Worm (Caenorhabditis elegans) whole organism, L3 larva: ENCODE data around the gene gtf-2H4.

Source experiments
- ama-1 ChIP-seq: fragments of 150-350 bp; optimal IDR thresholded peaks from 2 replicates; lab custom pipeline; 2018
- egl-27 ChIP-seq: sonication (generic microtip); optimal IDR thresholded peaks from 4 replicates; lab custom pipeline; 2017; ENCODE audit warnings: missing biosample characterization, missing genetic modification reagents, missing genetic modification characterization
- fkh-10 ChIP-seq: sonication (generic microtip); optimal IDR thresholded peaks from 2 replicates; lab custom pipeline; 2017; ENCODE audit warnings: missing biosample characterization, missing genetic modification reagents, missing genetic modification characterization
- nhr-23 ChIP-seq: fragments of 150-350 bp; optimal IDR thresholded peaks from 2 replicates; lab custom pipeline; 2014; ENCODE audit warnings: missing biosample characterization, missing genetic modification reagents, missing genetic modification characterization
- tbx-2 ChIP-seq: sonication (generic microtip); optimal IDR thresholded peaks from 2 replicates; lab custom pipeline; 2016; ENCODE audit warnings: mild to moderate bottlenecking, missing genetic modification characterization, missing compliant biosample characterization
- ztf-11 ChIP-seq: fragments of 150-350 bp; optimal IDR thresholded peaks from 2 replicates; lab custom pipeline; 2014; ENCODE audit warnings: missing biosample characterization, missing genetic modification characterization

DNA sequence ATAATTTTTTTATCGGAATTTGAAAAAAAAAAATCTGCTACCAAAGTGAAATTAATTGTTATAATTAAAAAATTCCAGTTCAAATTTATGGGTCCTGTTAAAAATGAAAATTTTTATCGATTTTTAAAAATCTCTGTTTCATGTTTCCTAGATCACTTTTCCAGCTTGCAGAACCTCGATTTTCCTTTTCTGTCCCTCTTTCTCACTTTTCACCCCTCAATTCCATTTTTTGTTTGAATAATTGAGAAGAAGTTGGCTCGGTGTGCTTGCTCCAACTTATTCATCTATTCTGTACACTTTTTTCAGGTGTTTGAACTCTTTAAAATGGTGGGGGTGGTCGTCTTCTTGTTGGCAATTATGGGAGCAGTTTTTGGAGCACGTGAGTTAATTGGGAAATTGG lies 44.3 kb upstream of the gtf-2H4 start, which contains the start of gene acr-24:
- no peak for TF ChIP-seq ztf-11 (tag; lab: Kevin White, UChicago)
- no peak for TF ChIP-seq ama-1
- TF ChIP-seq nhr-23 (tag; lab: Kevin White, UChicago) = no peak
- no peak for TF ChIP-seq tbx-2 (tag; lab: Kevin White, UChicago)
- no peak for TF ChIP-seq egl-27 (tag; lab: Kevin White, UChicago)
- no peak for TF ChIP-seq fkh-10 (GFP tag; lab: Kevin White, UChicago)
